Worm (Caenorhabditis elegans) whole organism, L1 larva: ENCODE results near the gene F22B7.9.

Source experiments
- C04F5.9 ChIP-seq: sonication (generic microtip); optimal IDR thresholded peaks from 2 replicates; lab custom pipeline; 2016; ENCODE audit warnings: missing genetic modification characterization, missing compliant biosample characterization
- C16A3.4 ChIP-seq: fragments of 150-350 bp; optimal IDR thresholded peaks from 2 replicates; lab custom pipeline; 2014; ENCODE audit warnings: missing biosample characterization, missing genetic modification characterization
- C34B4.2 ChIP-seq: sonication (generic microtip); optimal IDR thresholded peaks from 2 replicates; lab custom pipeline; 2017; ENCODE audit warnings: mild to moderate bottlenecking, missing genetic modification characterization, missing compliant biosample characterization
- F16B12.6 ChIP-seq: fragments of 150-350 bp; optimal IDR thresholded peaks from 2 replicates; lab custom pipeline; 2014; ENCODE audit warnings: missing biosample characterization, missing genetic modification characterization
- aha-1 ChIP-seq: fragments of 150-350 bp; optimal IDR thresholded peaks from 2 replicates; lab custom pipeline; 2014; ENCODE audit warnings: missing biosample characterization, missing genetic modification characterization
- alr-1 ChIP-seq: fragments of 200-800 bp; sonication (Bioruptor generic); optimal IDR thresholded peaks from 2 replicates; lab custom pipeline; 2018; ENCODE audit warnings: borderline replicate concordance, mild to moderate bottlenecking, missing genetic modification characterization, missing compliant biosample characterization
- aly-2 ChIP-seq: fragments of 150-350 bp; optimal IDR thresholded peaks from 2 replicates; lab custom pipeline; 2014; ENCODE audit warnings: missing biosample characterization, missing genetic modification characterization
- ama-1 ChIP-seq: fragments of 150-350 bp; optimal IDR thresholded peaks from 2 replicates; lab custom pipeline; 2014
- ceh-8 ChIP-seq: fragments of 200-800 bp; sonication (Bioruptor generic); optimal IDR thresholded peaks from 2 replicates; lab custom pipeline; 2018; ENCODE audit warnings: mild to moderate bottlenecking, missing genetic modification characterization, moderate library complexity, missing compliant biosample characterization
- ceh-90 ChIP-seq: sonication (generic microtip); optimal IDR thresholded peaks from 2 replicates; lab custom pipeline; 2016; ENCODE audit warnings: missing genetic modification characterization, missing compliant biosample characterization
- ces-1 ChIP-seq: fragments of 150-350 bp; optimal IDR thresholded peaks from 2 replicates; lab custom pipeline; 2014; ENCODE audit warnings: missing biosample characterization, missing genetic modification reagents, missing genetic modification characterization
- dsc-1 ChIP-seq: sonication (generic microtip); optimal IDR thresholded peaks from 2 replicates; lab custom pipeline; 2016; ENCODE audit warnings: mild to moderate bottlenecking, missing genetic modification characterization, missing compliant biosample characterization
- efl-3 ChIP-seq: fragments of 200-800 bp; sonication (Bioruptor generic); optimal IDR thresholded peaks from 2 replicates; lab custom pipeline; 2018; ENCODE audit warnings: mild to moderate bottlenecking, missing genetic modification characterization, missing compliant biosample characterization
- elt-2 ChIP-seq: sonication (generic microtip); optimal IDR thresholded peaks from 2 replicates; lab custom pipeline; 2016; ENCODE audit warnings: missing genetic modification characterization, mild to moderate bottlenecking, inconsistent platforms, missing compliant biosample characterization, missing genetic modification reagents
- ets-5 ChIP-seq: fragments of 200-800 bp; sonication (Bioruptor generic); IDR thresholded peaks from 2 replicates; pipeline ENCODE4 v1.3.6; 2022; ENCODE audit warnings: missing genetic modification characterization, missing compliant biosample characterization
- fkh-10 ChIP-seq: sonication (generic microtip); optimal IDR thresholded peaks from 2 replicates; lab custom pipeline; 2017; ENCODE audit warnings: missing biosample characterization, missing genetic modification reagents, missing genetic modification characterization
- fkh-4 ChIP-seq: sonication (generic microtip); optimal IDR thresholded peaks from 2 replicates; lab custom pipeline; 2016; ENCODE audit warnings: missing compliant biosample characterization, missing genetic modification characterization, borderline replicate concordance
- fkh-8 ChIP-seq: sonication (generic microtip); optimal IDR thresholded peaks from 2 replicates; lab custom pipeline; 2016; ENCODE audit warnings: mild to moderate bottlenecking, missing genetic modification characterization, missing compliant biosample characterization
- fos-1 ChIP-seq: fragments of 150-350 bp; optimal IDR thresholded peaks from 2 replicates; lab custom pipeline; 2014; ENCODE audit warnings: missing biosample characterization, missing genetic modification characterization
- grh-1 ChIP-seq: fragments of 200-800 bp; sonication (Bioruptor generic); IDR thresholded peaks from 2 replicates; pipeline ENCODE4 v1.3.6; 2022; ENCODE audit warnings: missing genetic modification reagents, missing genetic modification characterization, missing compliant biosample characterization
- hlh-4 ChIP-seq: sonication (generic microtip); optimal IDR thresholded peaks from 2 replicates; lab custom pipeline; 2016; ENCODE audit warnings: mild to moderate bottlenecking, missing genetic modification characterization, missing compliant biosample characterization
- hpl-2 ChIP-seq: fragments of 150-350 bp; optimal IDR thresholded peaks from 2 replicates; lab custom pipeline; 2014; ENCODE audit warnings: missing biosample characterization, missing genetic modification reagents, missing genetic modification characterization
- irx-1 ChIP-seq: sonication (generic microtip); optimal IDR thresholded peaks from 2 replicates; lab custom pipeline; 2016; ENCODE audit warnings: missing genetic modification characterization, missing compliant biosample characterization
- isw-1 ChIP-seq: fragments of 200-800 bp; sonication (Bioruptor generic); IDR thresholded peaks from 2 replicates; pipeline ENCODE4 v1.3.6; 2022; ENCODE audit warnings: missing genetic modification characterization, missing compliant biosample characterization
- lin-15B ChIP-seq: fragments of 150-350 bp; sonication (generic microtip); optimal IDR thresholded peaks from 3 replicates; lab custom pipeline; 2014; ENCODE audit warnings: missing biosample characterization, missing genetic modification characterization
- lir-3 ChIP-seq: sonication (generic microtip); optimal IDR thresholded peaks from 2 replicates; lab custom pipeline; 2016; ENCODE audit warnings: mild to moderate bottlenecking, missing genetic modification characterization, moderate library complexity, missing compliant biosample characterization; ENCODE audit not compliant: poor library complexity
- lsy-2 ChIP-seq, 2 experiments: fragments of 150-350 bp; optimal IDR thresholded peaks; 2 replicates each; lab custom pipeline; 2014; ENCODE audit warnings: missing biosample characterization in 2 of 2, missing genetic modification characterization in 2 of 2
- mef-2 ChIP-seq: fragments of 150-350 bp; optimal IDR thresholded peaks from 2 replicates; lab custom pipeline; 2014; ENCODE audit warnings: missing biosample characterization, missing genetic modification characterization
- mep-1 ChIP-seq: fragments of 150-350 bp; optimal IDR thresholded peaks from 2 replicates; lab custom pipeline; 2014; ENCODE audit warnings: missing biosample characterization, missing genetic modification characterization
- nhr-19 ChIP-seq: fragments of 200-800 bp; sonication (Bioruptor generic); conservative IDR thresholded peaks from 2 replicates; pipeline ENCODE4 v1.3.6; 2022; ENCODE audit warnings: missing genetic modification characterization, missing compliant biosample characterization
- nhr-20 ChIP-seq: sonication (generic microtip); optimal IDR thresholded peaks from 2 replicates; lab custom pipeline; 2016; ENCODE audit warnings: mild to moderate bottlenecking, missing genetic modification characterization, missing compliant biosample characterization
- nhr-237 ChIP-seq: fragments of 150-350 bp; optimal IDR thresholded peaks from 2 replicates; lab custom pipeline; 2014; ENCODE audit warnings: missing biosample characterization, missing genetic modification characterization
- nhr-28 ChIP-seq: fragments of 150-350 bp; optimal IDR thresholded peaks from 2 replicates; lab custom pipeline; 2014; ENCODE audit warnings: missing biosample characterization, missing genetic modification characterization
- nhr-47 ChIP-seq: sonication (generic microtip); optimal IDR thresholded peaks from 2 replicates; lab custom pipeline; 2016; ENCODE audit warnings: mild to moderate bottlenecking, missing genetic modification characterization, moderate library complexity, missing compliant biosample characterization
- nhr-71 ChIP-seq: sonication (generic microtip); optimal IDR thresholded peaks from 2 replicates; lab custom pipeline; 2016; ENCODE audit warnings: mild to moderate bottlenecking, missing genetic modification characterization, moderate library complexity, missing compliant biosample characterization
- nhr-85 ChIP-seq: sonication (generic microtip); peaks from one replicate; lab custom pipeline; 2016; ENCODE audit warnings: missing genetic modification characterization, inconsistent platforms, missing compliant biosample characterization
- nhr-90 ChIP-seq: sonication (generic microtip); optimal IDR thresholded peaks from 2 replicates; lab custom pipeline; 2016; ENCODE audit warnings: mild to moderate bottlenecking, missing genetic modification characterization, missing compliant biosample characterization; ENCODE audit not compliant: poor library complexity
- pag-3 ChIP-seq: sonication (generic microtip); optimal IDR thresholded peaks from 2 replicates; lab custom pipeline; 2017; ENCODE audit warnings: missing genetic modification characterization, mild to moderate bottlenecking, missing compliant biosample characterization, antibody characterized with exemption, borderline replicate concordance; ENCODE audit not compliant: insufficient read depth
- pax-3 ChIP-seq: fragments of 200-800 bp; sonication (Bioruptor generic); optimal IDR thresholded peaks from 2 replicates; lab custom pipeline; 2018; ENCODE audit warnings: mild to moderate bottlenecking, missing genetic modification characterization, moderate library complexity, missing compliant biosample characterization
- pqm-1 ChIP-seq: sonication (generic microtip); optimal IDR thresholded peaks from 3 replicates; lab custom pipeline; 2017; ENCODE audit warnings: missing biosample characterization, missing genetic modification characterization
- rnt-1 ChIP-seq: sonication (generic microtip); optimal IDR thresholded peaks from 2 replicates; lab custom pipeline; 2016; ENCODE audit warnings: mild to moderate bottlenecking, missing genetic modification characterization, moderate library complexity, missing compliant biosample characterization
- snpc-4 ChIP-seq: fragments of 150-350 bp; optimal IDR thresholded peaks from 2 replicates; lab custom pipeline; 2014; ENCODE audit warnings: missing biosample characterization, missing genetic modification characterization
- snu-23 ChIP-seq: sonication (generic microtip); optimal IDR thresholded peaks from 2 replicates; lab custom pipeline; 2016; ENCODE audit warnings: missing genetic modification characterization, missing compliant biosample characterization
- sox-4 ChIP-seq: sonication (generic microtip); optimal IDR thresholded peaks from 2 replicates; lab custom pipeline; 2016; ENCODE audit warnings: missing genetic modification characterization, missing compliant biosample characterization
- sup-37 ChIP-seq: fragments of 200-800 bp; sonication (Bioruptor generic); optimal IDR thresholded peaks from 2 replicates; lab custom pipeline; 2018; ENCODE audit warnings: mild to moderate bottlenecking, missing genetic modification characterization, missing compliant biosample characterization
- tbx-2 ChIP-seq: sonication (generic microtip); optimal IDR thresholded peaks from 2 replicates; lab custom pipeline; 2016; ENCODE audit warnings: missing genetic modification characterization, missing compliant biosample characterization
- tlp-1 ChIP-seq: fragments of 150-350 bp; optimal IDR thresholded peaks from 2 replicates; lab custom pipeline; 2014; ENCODE audit warnings: missing biosample characterization, missing genetic modification characterization
- unc-130 ChIP-seq: fragments of 150-350 bp; optimal IDR thresholded peaks from 2 replicates; lab custom pipeline; 2017; ENCODE audit warnings: missing biosample characterization, missing genetic modification characterization, inconsistent platforms
- unc-86 ChIP-seq: sonication (generic microtip); optimal IDR thresholded peaks from 2 replicates; lab custom pipeline; 2016; ENCODE audit warnings: missing genetic modification characterization, missing compliant biosample characterization
- unc-98 ChIP-seq: fragments of 200-800 bp; sonication (Bioruptor generic); IDR thresholded peaks from 2 replicates; pipeline ENCODE4 v1.3.6; 2022; ENCODE audit warnings: missing genetic modification characterization, missing compliant biosample characterization
- xbp-1 ChIP-seq: sonication (generic microtip); optimal IDR thresholded peaks from 2 replicates; lab custom pipeline; 2016; ENCODE audit warnings: missing genetic modification characterization, missing compliant biosample characterization
- zag-1 ChIP-seq: fragments of 150-350 bp; optimal IDR thresholded peaks from 2 replicates; lab custom pipeline; 2014; ENCODE audit warnings: missing biosample characterization, missing genetic modification characterization
- zip-4 ChIP-seq: fragments of 200-800 bp; sonication (Bioruptor generic); optimal IDR thresholded peaks from 2 replicates; lab custom pipeline; 2018; ENCODE audit warnings: mild to moderate bottlenecking, missing genetic modification characterization, moderate library complexity, missing compliant biosample characterization

The F22B7.9 gene

ce11 chrIII:8700289-8700957 lies 46.7 kb upstream of the F22B7.9 start, which contains the start of the genes sdz-1 and vps-33.1 (continued):
- no peak for TF ChIP-seq efl-3 (GFP tag; lab: Kevin White, UChicago)
- TF ChIP-seq isw-1 (GFP tag; lab: Robert Waterston, UW), result peak; percentile 33
- peak; percentile 49 for TF ChIP-seq F16B12.6
- TF ChIP-seq nhr-28, result no peak
- TF ChIP-seq sox-4, result no peak
- TF ChIP-seq C04F5.9 (tag; lab: Kevin White, UChicago), result no peak
- TF ChIP-seq snu-23, result peak; percentile 52
- TF ChIP-seq unc-86 (tag; lab: Kevin White, UChicago), result no peak
- TF ChIP-seq fkh-10, result no peak
- no peak for TF ChIP-seq mep-1 (tag; lab: Kevin White, UChicago)
- TF ChIP-seq lin-15B (tag; lab: Kevin White, UChicago), result peak; percentile 44
- no peak for TF ChIP-seq pqm-1 (tag; lab: Kevin White, UChicago)
- TF ChIP-seq aha-1 (tag; lab: Kevin White, UChicago), result no peak
- TF ChIP-seq unc-98 (GFP tag; lab: Robert Waterston, UW), result no peak
- TF ChIP-seq grh-1 (GFP tag; lab: Robert Waterston, UW), result no peak
- no peak for TF ChIP-seq pag-3 (tag; lab: Kevin White, UChicago)
- peak; percentile 34 for TF ChIP-seq nhr-20 (tag; lab: Kevin White, UChicago)
- TF ChIP-seq elt-2 (tag; lab: Kevin White, UChicago), result no peak
- TF ChIP-seq nhr-237, result no peak
- TF ChIP-seq alr-1, result no peak
- TF ChIP-seq tlp-1 (tag; lab: Kevin White, UChicago), result no peak
- TF ChIP-seq rnt-1, result peak; percentile 91
- TF ChIP-seq hlh-4 (tag; lab: Kevin White, UChicago), result no peak
- TF ChIP-seq ceh-90 (tag; lab: Kevin White, UChicago), result peak; percentile 78
- TF ChIP-seq C16A3.4 (tag; lab: Kevin White, UChicago), result peak; percentile 70
- TF ChIP-seq dsc-1 (tag; lab: Kevin White, UChicago), result peak; percentile 9
- TF ChIP-seq hpl-2 (GFP tag; lab: Kevin White, UChicago), result no peak
- no peak for TF ChIP-seq mef-2 (tag; lab: Kevin White, UChicago)
- TF ChIP-seq ama-1, result no peak
- peak; percentile 74 for TF ChIP-seq lir-3 (tag; lab: Kevin White, UChicago)
- peak; percentile 46 for TF ChIP-seq nhr-90 (tag; lab: Kevin White, UChicago)
- TF ChIP-seq sup-37 (GFP tag; lab: Kevin White, UChicago), result no peak
- no peak for TF ChIP-seq C34B4.2
- TF ChIP-seq aly-2 (tag; lab: Kevin White, UChicago), result no peak
- no peak for TF ChIP-seq fkh-8 (tag; lab: Kevin White, UChicago)
- peak; percentile 59 for TF ChIP-seq nhr-47 (tag; lab: Kevin White, UChicago)
- TF ChIP-seq nhr-85 (tag; lab: Kevin White, UChicago), result peak; percentile 63
- no peak for TF ChIP-seq zip-4 (GFP tag; lab: Kevin White, UChicago)
- no peak for TF ChIP-seq fos-1 (tag; lab: Kevin White, UChicago)
- TF ChIP-seq snpc-4, result peak; percentile 42
- peak; percentile 42 to 86 for TF ChIP-seq lsy-2 (tag; optimal IDR thresholded peaks at IDR 0.05; lab: Kevin White, UChicago)
- TF ChIP-seq ces-1 (GFP tag; lab: Kevin White, UChicago), result no peak
- peak; percentile 24 for TF ChIP-seq unc-130 (tag; lab: Kevin White, UChicago)
- no peak for TF ChIP-seq ceh-8 (GFP tag; lab: Kevin White, UChicago)
- no peak for TF ChIP-seq zag-1 (tag; lab: Kevin White, UChicago)
- no peak for TF ChIP-seq ets-5 (GFP tag; lab: Robert Waterston, UW)
- peak; percentile 23 for TF ChIP-seq xbp-1 (tag; lab: Kevin White, UChicago)
- peak; percentile 61 for TF ChIP-seq nhr-71 (tag; lab: Kevin White, UChicago)
- peak; percentile 10 for TF ChIP-seq fkh-4 (tag; lab: Kevin White, UChicago)
- no peak for TF ChIP-seq irx-1 (tag; lab: Kevin White, UChicago)
- no peak for TF ChIP-seq pax-3
- 0 out of 2 replicates have a peak, but pooled peaks have one; percentile 17 for TF ChIP-seq nhr-19 (GFP tag; lab: Robert Waterston, UW)
- TF ChIP-seq tbx-2, result peak; percentile 55
